Worm (Caenorhabditis elegans) whole organism, L2 larva: ENCODE data around the gene catp-2.

Experiments
- mdl-1 ChIP-seq, 2 experiments: fragments of 150-350 bp in 1 of 2; sonication (generic microtip) in 1 of 2; optimal IDR thresholded peaks; 2 replicates each; lab custom pipeline; 2017; ENCODE audit warnings: missing biosample characterization in 2 of 2, missing genetic modification characterization in 2 of 2
- nhr-237 ChIP-seq: fragments of 150-350 bp; optimal IDR thresholded peaks from 2 replicates; lab custom pipeline; 2014; ENCODE audit warnings: missing biosample characterization, missing genetic modification characterization
- zag-1 ChIP-seq: fragments of 150-350 bp; optimal IDR thresholded peaks from 2 replicates; lab custom pipeline; 2014; ENCODE audit warnings: missing biosample characterization, missing genetic modification characterization

DNA sequence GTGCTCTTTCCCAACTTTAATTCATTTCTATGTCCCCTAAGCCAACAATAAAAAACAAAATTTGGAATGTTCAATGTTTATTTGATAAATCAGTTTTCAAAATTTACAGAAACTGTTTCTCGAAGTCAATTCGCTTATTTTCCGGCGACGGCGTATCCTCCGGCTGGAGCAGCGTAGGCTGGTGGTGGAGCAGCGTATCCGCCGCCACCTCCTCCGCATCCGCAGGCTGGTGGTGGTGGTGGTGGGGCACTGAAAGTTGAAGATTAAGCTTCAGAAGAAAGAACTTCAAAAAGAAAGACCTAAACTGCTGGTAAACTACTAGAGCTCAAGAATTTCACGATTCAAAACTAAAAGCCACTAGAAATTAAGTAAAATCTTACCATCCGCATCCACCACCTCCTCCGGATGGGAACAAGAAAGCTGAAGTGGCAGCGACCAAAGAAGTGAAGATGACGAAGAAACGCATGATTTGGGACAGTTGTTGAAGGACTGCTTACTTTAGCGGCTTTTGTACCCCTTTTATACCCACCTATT lies 16.3 kb upstream of the catp-2 start, which contains the start of gene C02E7.7:
- TF ChIP-seq zag-1 = no peak
- no peak for TF ChIP-seq mdl-1 (tag; optimal IDR thresholded peaks at IDR 0.05; lab: Kevin White, UChicago)
- no peak for TF ChIP-seq nhr-237 (tag; lab: Kevin White, UChicago)
